Fruit fly (Drosophila melanogaster): ENCODE data around the gene Rbsn-5.

The Rbsn-5 gene

DNA sequence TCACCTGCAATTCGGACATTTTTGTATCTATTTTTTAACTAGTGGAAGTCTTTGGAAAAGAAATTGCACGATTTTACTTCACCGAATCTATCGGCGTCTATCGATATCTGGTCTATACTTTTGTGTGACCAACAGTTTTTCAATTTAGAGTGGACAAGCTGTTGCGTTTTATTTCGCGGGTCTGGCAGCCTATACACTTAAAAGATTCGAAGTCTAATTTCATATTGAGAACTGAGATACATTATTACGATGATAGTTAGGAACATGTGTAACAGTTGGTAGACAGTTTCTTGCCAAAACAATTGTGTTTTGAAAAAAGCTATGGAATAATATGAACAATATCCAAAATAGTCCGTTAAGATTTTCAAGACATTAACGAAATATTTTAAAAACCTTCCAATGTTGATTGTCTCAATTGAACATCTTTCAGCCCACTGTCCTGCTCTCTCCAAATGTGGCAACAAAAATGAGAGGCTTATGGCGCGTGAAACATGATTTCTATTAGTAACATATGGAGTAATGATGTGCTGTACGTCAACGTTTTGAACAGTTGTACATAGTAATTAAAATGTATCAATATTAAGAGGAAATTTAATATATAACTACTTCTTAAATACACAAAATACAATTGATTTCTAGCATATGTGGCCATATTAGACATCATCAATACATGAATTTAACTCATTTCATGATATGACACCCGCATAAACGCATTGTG, 2.8 kb downstream of the Rbsn-5 start, which contains the start of gene Acbp1 (continued):
- TF ChIP-seq CG11696 (GFP tag; IDR thresholded peaks at IDR 0.05) (peak; percentile 77), Gug (GFP tag; IDR thresholded peaks at IDR 0.05) (peak; percentile 84), TFAM (GFP tag; optimal IDR thresholded peaks at IDR 0.05) (peak; percentile 84), onecut (GFP tag; IDR thresholded peaks at IDR 0.05) (peak; percentile 88), CG16779 (GFP tag; IDR thresholded peaks at IDR 0.05) (peak; percentile 82), Awh (GFP tag; IDR thresholded peaks at IDR 0.05) (peak; percentile 86), CG12071 (GFP tag; optimal IDR thresholded peaks at IDR 0.05) (peak; percentile 97), bab2 (GFP tag; optimal IDR thresholded peaks at IDR 0.05) (peak; percentile 93), CG9876 (GFP tag; optimal IDR thresholded peaks at IDR 0.05) (peak; percentile 96), CG7357 (GFP tag; IDR thresholded peaks at IDR 0.05) (peak; percentile 82), Ets65A (GFP tag) (peak; percentile 99), ham (GFP tag; IDR thresholded peaks at IDR 0.05) (peak; percentile 50; the same call in 1 of the 2 replicates), CTCF (GFP tag; optimal IDR thresholded peaks at IDR 0.05) (peak; percentile 65), CG16863 (GFP tag; optimal IDR thresholded peaks at IDR 0.05) (peak; percentile 95), Tbp (GFP tag; optimal IDR thresholded peaks at IDR 0.05) (no peak), CG1529 (GFP tag; optimal IDR thresholded peaks at IDR 0.05) (peak; percentile 94), CG11456 (GFP tag; IDR thresholded peaks at IDR 0.05) (peak; percentile 91), CG8765 (GFP tag; IDR thresholded peaks at IDR 0.05) (no peak; the same call in 1 of the 2 replicates), CG34376 (GFP tag; optimal IDR thresholded peaks at IDR 0.05) (peak; percentile 100), jing (GFP tag; optimal IDR thresholded peaks at IDR 0.05) (peak; percentile 83), lmd (GFP tag; IDR thresholded peaks at IDR 0.05) (peak; percentile 93), Atf6 (GFP tag; IDR thresholded peaks at IDR 0.05) (peak; percentile 94), dati (GFP tag; IDR thresholded peaks at IDR 0.05) (peak; percentile 60), mam (GFP tag; optimal IDR thresholded peaks at IDR 0.05) (peak; percentile 98), CG3726 (GFP tag; IDR thresholded peaks at IDR 0.05) (peak; percentile 70; the same call in 2 of the 3 replicates), lbe (GFP tag; optimal IDR thresholded peaks at IDR 0.05) (peak; percentile 95), CG12236 (GFP tag; optimal IDR thresholded peaks at IDR 0.05) (peak; percentile 89), Nf-YA (GFP tag; IDR thresholded peaks at IDR 0.05) (peak; percentile 81), Trl (optimal IDR thresholded peaks at IDR 0.05) (peak; percentile 82 to 93), Trl (GFP tag; optimal IDR thresholded peaks at IDR 0.05) (peak; percentile 97), Antp (GFP tag; optimal IDR thresholded peaks at IDR 0.05) (peak; percentile 97), cato (GFP tag; optimal IDR thresholded peaks at IDR 0.05; ENCODE audit: borderline replicate concordance) (peak; percentile 86), sens (GFP tag) (peak; percentile 99), CG31388 (GFP tag; optimal IDR thresholded peaks at IDR 0.05) (peak; percentile 73), ttk (GFP tag; IDR thresholded peaks at IDR 0.05) (peak; percentile 80), ssp (GFP tag; IDR thresholded peaks at IDR 0.05) (peak; percentile 87), CG1233 (GFP tag; optimal IDR thresholded peaks at IDR 0.05) (peak; percentile 97), Xbp1 (GFP tag; optimal IDR thresholded peaks at IDR 0.05) (peak; percentile 95), tna (GFP tag; IDR thresholded peaks at IDR 0.05; ENCODE audit: partially characterized antibody) (peak; percentile 59; the same call in 1 of the 2 replicates), HLH4C (GFP tag; IDR thresholded peaks at IDR 0.05; ENCODE audit: partially characterized antibody) (peak; percentile 68; the same call in 1 of the 3 replicates), NC2α (GFP tag; optimal IDR thresholded peaks at IDR 0.05) (peak; percentile 87), CG6689 (GFP tag; IDR thresholded peaks at IDR 0.05) (peak; percentile 88), CG15269 (tag; optimal IDR thresholded peaks at IDR 0.05) (peak; percentile 97), CG3995 (GFP tag; optimal IDR thresholded peaks at IDR 0.05) (peak; percentile 61), schlank (tag; optimal IDR thresholded peaks at IDR 0.05) (peak; percentile 93), gro (GFP tag; optimal IDR thresholded peaks at IDR 0.05) (peak; percentile 94), CG12391 (tag; optimal IDR thresholded peaks at IDR 0.05) (peak; percentile 99), Myb (GFP tag; optimal IDR thresholded peaks at IDR 0.05) (peak; percentile 88), hkb (optimal IDR thresholded peaks at IDR 0.05) (no peak), hkb (GFP tag; IDR thresholded peaks at IDR 0.05) (peak; percentile 96), amos (GFP tag; IDR thresholded peaks at IDR 0.05; ENCODE audit: partially characterized antibody) (peak; percentile 81), CG5245 (GFP tag; optimal IDR thresholded peaks at IDR 0.05) (peak; percentile 70)

Data from whole organism, embryonic.